Worm (Caenorhabditis elegans) whole organism, late embryonic: ENCODE results near the gene pho-13.

ENCODE experiments used
- C08G9.2 ChIP-seq: sonication (generic microtip); optimal IDR thresholded peaks from 2 replicates; lab custom pipeline; 2016; ENCODE audit warnings: mild to moderate bottlenecking, missing genetic modification characterization, moderate library complexity, missing compliant biosample characterization
- F13H6.1 ChIP-seq: sonication (generic microtip); optimal IDR thresholded peaks from 2 replicates; lab custom pipeline; 2016; ENCODE audit warnings: missing genetic modification characterization, missing compliant biosample characterization
- K02D7.2 ChIP-seq: sonication (generic microtip); optimal IDR thresholded peaks from 2 replicates; lab custom pipeline; 2017; ENCODE audit warnings: mild to moderate bottlenecking, missing genetic modification characterization, missing compliant biosample characterization
- Y22D7AL.16 ChIP-seq: sonication (generic microtip); optimal IDR thresholded peaks from 2 replicates; lab custom pipeline; 2016; ENCODE audit warnings: missing genetic modification characterization, missing compliant biosample characterization
- ahr-1 ChIP-seq: sonication (generic microtip); optimal IDR thresholded peaks from 2 replicates; lab custom pipeline; 2016; ENCODE audit warnings: missing genetic modification characterization, missing compliant biosample characterization
- ama-1 ChIP-seq: fragments of 150-350 bp; optimal IDR thresholded peaks from 2 replicates; lab custom pipeline; 2014
- ceh-22 ChIP-seq: sonication (generic microtip); optimal IDR thresholded peaks from 2 replicates; lab custom pipeline; 2017; ENCODE audit warnings: missing biosample characterization, missing genetic modification characterization
- ceh-24 ChIP-seq: sonication (generic microtip); optimal IDR thresholded peaks from 2 replicates; lab custom pipeline; 2016; ENCODE audit warnings: mild to moderate bottlenecking, missing genetic modification characterization, missing compliant biosample characterization
- ceh-34 ChIP-seq: sonication (generic microtip); optimal IDR thresholded peaks from 2 replicates; lab custom pipeline; 2016; ENCODE audit warnings: mild to moderate bottlenecking, missing genetic modification characterization, missing compliant biosample characterization
- ceh-45 ChIP-seq: fragments of 200-800 bp; sonication (Bioruptor generic); IDR thresholded peaks from 2 replicates; pipeline ENCODE4 v1.3.6; 2022; ENCODE audit warnings: missing genetic modification reagents, missing genetic modification characterization, missing compliant biosample characterization
- ceh-48 ChIP-seq: sonication (generic microtip); optimal IDR thresholded peaks from 2 replicates; lab custom pipeline; 2016; ENCODE audit warnings: missing genetic modification characterization, inconsistent platforms, missing compliant biosample characterization
- ceh-6 ChIP-seq: fragments of 200-800 bp; sonication (Bioruptor generic); optimal IDR thresholded peaks from 2 replicates; lab custom pipeline; 2018; ENCODE audit warnings: mild to moderate bottlenecking, missing genetic modification characterization, missing compliant biosample characterization
- ceh-9 ChIP-seq: sonication (generic microtip); optimal IDR thresholded peaks from 2 replicates; lab custom pipeline; 2016; ENCODE audit warnings: mild to moderate bottlenecking, missing genetic modification characterization, inconsistent platforms, missing compliant biosample characterization
- che-1 ChIP-seq: sonication (generic microtip); optimal IDR thresholded peaks from 2 replicates; lab custom pipeline; 2016; ENCODE audit warnings: mild to moderate bottlenecking, missing genetic modification characterization, missing compliant biosample characterization
- dmd-4 ChIP-seq: sonication (generic microtip); optimal IDR thresholded peaks from 2 replicates; lab custom pipeline; 2016; ENCODE audit warnings: borderline replicate concordance, missing genetic modification characterization, missing compliant biosample characterization
- elt-2 ChIP-seq: sonication (generic microtip); optimal IDR thresholded peaks from 2 replicates; lab custom pipeline; 2016; ENCODE audit warnings: missing genetic modification reagents, missing genetic modification characterization, missing compliant biosample characterization
- elt-4 ChIP-seq: sonication (generic microtip); optimal IDR thresholded peaks from 2 replicates; lab custom pipeline; 2016; ENCODE audit warnings: missing genetic modification characterization, missing compliant biosample characterization
- fkh-10 ChIP-seq: fragments of 150-350 bp; optimal IDR thresholded peaks from 2 replicates; lab custom pipeline; 2014; ENCODE audit warnings: missing biosample characterization, missing genetic modification reagents, missing genetic modification characterization
- fkh-6 ChIP-seq: sonication (generic microtip); optimal IDR thresholded peaks from 2 replicates; lab custom pipeline; 2016; ENCODE audit warnings: missing genetic modification characterization, missing compliant biosample characterization
- gmeb-2 ChIP-seq: sonication (generic microtip); optimal IDR thresholded peaks from 2 replicates; lab custom pipeline; 2016; ENCODE audit warnings: missing genetic modification characterization, inconsistent platforms, missing compliant biosample characterization
- hlh-13 ChIP-seq: fragments of 200-800 bp; sonication (Bioruptor generic); optimal IDR thresholded peaks from 2 replicates; lab custom pipeline; 2018; ENCODE audit warnings: mild to moderate bottlenecking, missing genetic modification characterization, missing compliant biosample characterization
- hlh-6 ChIP-seq: sonication (generic microtip); optimal IDR thresholded peaks from 2 replicates; lab custom pipeline; 2016; ENCODE audit warnings: missing genotype, missing genetic modification characterization, missing compliant biosample characterization
- hlh-8 ChIP-seq: sonication (generic microtip); optimal IDR thresholded peaks from 2 replicates; lab custom pipeline; 2016; ENCODE audit warnings: missing genotype, missing genetic modification characterization, missing compliant biosample characterization
- lim-6 ChIP-seq: sonication (generic microtip); optimal IDR thresholded peaks from 2 replicates; lab custom pipeline; 2016; ENCODE audit warnings: missing genetic modification characterization, missing compliant biosample characterization
- lin-11 ChIP-seq: fragments of 200-800 bp; sonication (Bioruptor generic); optimal IDR thresholded peaks from 2 replicates; lab custom pipeline; 2018; ENCODE audit warnings: mild to moderate bottlenecking, missing genetic modification characterization, missing compliant biosample characterization
- mec-3 ChIP-seq: sonication (generic microtip); optimal IDR thresholded peaks from 2 replicates; lab custom pipeline; 2016; ENCODE audit warnings: borderline replicate concordance, missing genetic modification characterization, missing compliant biosample characterization
- nfya-1 ChIP-seq: sonication (generic microtip); optimal IDR thresholded peaks from 2 replicates; lab custom pipeline; 2017; ENCODE audit warnings: missing genetic modification characterization, mild to moderate bottlenecking, missing compliant biosample characterization, antibody characterized with exemption, moderate library complexity
- nhr-11 ChIP-seq: fragments of 150-350 bp; optimal IDR thresholded peaks from 2 replicates; lab custom pipeline; 2014; ENCODE audit warnings: missing biosample characterization, missing genetic modification characterization
- nhr-232 ChIP-seq: sonication (generic microtip); optimal IDR thresholded peaks from 2 replicates; lab custom pipeline; 2016; ENCODE audit warnings: missing genetic modification characterization, missing compliant biosample characterization
- pat-9 ChIP-seq: fragments of 200-800 bp; sonication (Bioruptor generic); optimal IDR thresholded peaks from 2 replicates; lab custom pipeline; 2018; ENCODE audit warnings: mild to moderate bottlenecking, missing genetic modification characterization, moderate library complexity, missing compliant biosample characterization
- pha-2 ChIP-seq: sonication (generic microtip); optimal IDR thresholded peaks from 2 replicates; lab custom pipeline; 2017; ENCODE audit warnings: mild to moderate bottlenecking, missing genetic modification characterization, missing compliant biosample characterization
- pha-4 ChIP-seq: fragments of 150-350 bp; optimal IDR thresholded peaks from 2 replicates; lab custom pipeline; 2018; ENCODE audit warnings: missing biosample characterization, missing genetic modification reagents, missing genetic modification characterization
- pqm-1 ChIP-seq: sonication (generic microtip); optimal IDR thresholded peaks from 2 replicates; lab custom pipeline; 2016; ENCODE audit warnings: missing genetic modification characterization, missing compliant biosample characterization
- rnt-1 ChIP-seq: sonication (generic microtip); optimal IDR thresholded peaks from 2 replicates; lab custom pipeline; 2016; ENCODE audit warnings: missing genetic modification characterization, missing compliant biosample characterization
- sdc-2 ChIP-seq: sonication (generic microtip); optimal IDR thresholded peaks from 2 replicates; lab custom pipeline; 2016; ENCODE audit warnings: missing genotype, missing genetic modification characterization, missing compliant biosample characterization
- syd-9 ChIP-seq: sonication (generic microtip); optimal IDR thresholded peaks from 2 replicates; lab custom pipeline; 2016; ENCODE audit warnings: mild to moderate bottlenecking, missing genetic modification characterization, moderate library complexity, missing compliant biosample characterization
- tbx-7 ChIP-seq: sonication (generic microtip); optimal IDR thresholded peaks from 2 replicates; lab custom pipeline; 2016; ENCODE audit warnings: missing genotype, missing genetic modification characterization, missing compliant biosample characterization
- ttx-3 ChIP-seq: sonication (generic microtip); optimal IDR thresholded peaks from 2 replicates; lab custom pipeline; 2016; ENCODE audit warnings: missing genetic modification reagents, missing genetic modification characterization, missing compliant biosample characterization
- unc-55 ChIP-seq: sonication (generic microtip); optimal IDR thresholded peaks from 2 replicates; lab custom pipeline; 2017; ENCODE audit warnings: missing biosample characterization, missing genetic modification reagents, missing genetic modification characterization
- zip-5 ChIP-seq: sonication (generic microtip); optimal IDR thresholded peaks from 2 replicates; lab custom pipeline; 2016; ENCODE audit warnings: missing genetic modification characterization, missing compliant biosample characterization
- ztf-16 ChIP-seq: sonication (generic microtip); optimal IDR thresholded peaks from 2 replicates; lab custom pipeline; 2017; ENCODE audit warnings: missing genetic modification characterization, missing compliant biosample characterization

pho-13 gene

DNA sequence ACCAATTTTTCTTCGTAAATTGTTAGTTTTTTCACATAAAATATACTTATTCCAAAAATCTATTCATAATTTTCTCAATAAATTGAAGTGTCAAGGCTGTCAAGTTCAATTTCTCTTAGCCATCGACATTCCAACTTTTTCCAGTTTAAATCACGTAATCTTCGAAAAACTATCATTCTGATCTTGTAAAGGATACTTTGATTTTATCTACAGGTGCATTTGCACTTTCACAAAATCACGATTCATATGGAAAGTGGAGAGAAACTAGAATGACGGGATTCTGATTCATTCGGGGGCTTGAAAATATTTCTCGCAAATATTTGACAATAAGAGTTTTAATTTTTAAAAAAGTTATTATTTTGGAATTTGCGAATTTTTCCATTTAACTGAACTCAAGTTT, 46.4 kb upstream of the pho-13 start:
- TF ChIP-seq zip-5 (tag; lab: Kevin White, UChicago): no peak
- no peak for TF ChIP-seq che-1 (tag; lab: Kevin White, UChicago)
- TF ChIP-seq tbx-7 (tag; lab: Kevin White, UChicago): no peak
- TF ChIP-seq lim-6: no peak
- TF ChIP-seq ttx-3 (tag; lab: Kevin White, UChicago): no peak
- no peak for TF ChIP-seq nhr-11 (tag; lab: Kevin White, UChicago)
- TF ChIP-seq elt-2 (tag; lab: Kevin White, UChicago): no peak
- no peak for TF ChIP-seq ceh-45 (GFP tag; lab: Robert Waterston, UW)
- no peak for TF ChIP-seq fkh-6
- TF ChIP-seq lin-11 (tag; lab: Kevin White, UChicago): no peak
- no peak for TF ChIP-seq F13H6.1 (tag; lab: Kevin White, UChicago)
- TF ChIP-seq elt-4 (tag; lab: Kevin White, UChicago): no peak
- TF ChIP-seq C08G9.2: no peak
- TF ChIP-seq mec-3 (tag; lab: Kevin White, UChicago): no peak
- TF ChIP-seq ahr-1 (tag; lab: Kevin White, UChicago): no peak
- no peak for TF ChIP-seq syd-9 (tag; lab: Kevin White, UChicago)
- no peak for TF ChIP-seq fkh-10 (GFP tag; lab: Kevin White, UChicago)
- TF ChIP-seq hlh-13: no peak
- TF ChIP-seq, all 69 proteins: peak for 0

ce11 chrII:8851996-8852587, 45.3 kb upstream of the pho-13 start, which contains the start of gene oac-46:
Gene oac-46 (minus strand): TSS chrII:8852096.
- TF ChIP-seq dmd-4 (tag; lab: Kevin White, UChicago): no peak
- TF ChIP-seq ceh-9 (tag; lab: Kevin White, UChicago): no peak
- no peak for TF ChIP-seq pat-9 (tag; lab: Kevin White, UChicago)
- TF ChIP-seq pha-2 (tag; lab: Kevin White, UChicago): no peak
- no peak for TF ChIP-seq zip-5 (tag; lab: Kevin White, UChicago)
- no peak for TF ChIP-seq unc-55 (GFP tag; lab: Kevin White, UChicago)
- TF ChIP-seq, all 69 proteins: peak for 0

ce11 chrII:8848984-8849383, 42.2 kb upstream of the pho-13 start:
- TF ChIP-seq ttx-3 (tag; lab: Kevin White, UChicago): no peak
- no peak for TF ChIP-seq ceh-22 (tag; lab: Kevin White, UChicago)
- TF ChIP-seq ceh-34 (tag; lab: Kevin White, UChicago): no peak
- no peak for TF ChIP-seq hlh-6 (tag; lab: Kevin White, UChicago)
- TF ChIP-seq rnt-1 (tag; lab: Kevin White, UChicago): no peak
- no peak for TF ChIP-seq pha-4 (tag; lab: Kevin White, UChicago)
- no peak for TF ChIP-seq nhr-232
- TF ChIP-seq ceh-6: no peak
- no peak for TF ChIP-seq ceh-48 (tag; lab: Kevin White, UChicago)
- no peak for TF ChIP-seq che-1 (tag; lab: Kevin White, UChicago)
- no peak for TF ChIP-seq hlh-8
- TF ChIP-seq pha-2 (tag; lab: Kevin White, UChicago): no peak

DNA sequence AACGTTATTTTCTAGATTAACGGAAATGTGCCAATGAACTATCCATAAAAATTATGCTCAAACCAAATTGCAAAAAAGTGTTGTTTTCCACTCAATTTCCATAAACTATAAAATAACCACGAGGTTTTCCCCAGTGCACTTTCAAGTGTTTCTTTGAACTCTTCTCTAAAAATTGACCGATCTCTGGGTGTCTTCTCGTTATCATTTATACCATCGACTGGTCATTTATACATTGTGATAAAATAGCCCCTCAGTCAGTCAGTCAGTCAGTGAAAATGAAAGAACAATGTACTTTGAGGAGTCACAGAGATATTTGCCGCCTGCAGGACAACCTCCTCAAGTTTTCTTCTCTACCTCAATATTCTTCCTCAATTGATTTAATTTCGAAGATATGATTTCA, 39.1 kb upstream of the pho-13 start:
- no peak for TF ChIP-seq ceh-34 (tag; lab: Kevin White, UChicago)
- TF ChIP-seq elt-2 (tag; lab: Kevin White, UChicago): peak; percentile 36

DNA sequence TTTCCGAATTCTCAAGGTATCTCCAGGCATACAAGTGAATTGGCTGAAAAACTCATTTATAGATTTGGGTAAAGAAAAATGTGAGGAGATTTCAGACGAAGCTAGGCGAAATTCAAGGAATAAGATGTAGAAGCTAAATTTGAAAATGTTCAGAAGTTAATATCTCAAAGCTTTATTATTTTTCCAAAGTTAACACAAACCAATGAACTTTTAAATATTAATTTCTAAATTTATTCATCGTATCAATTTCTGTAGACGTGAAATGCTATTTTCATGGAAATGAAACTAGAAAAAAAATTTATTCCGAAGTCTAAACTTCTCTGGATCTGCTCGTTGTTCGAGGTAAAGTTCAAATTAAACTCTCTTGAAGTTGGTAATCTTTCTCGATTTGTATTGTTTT, 38.5 kb upstream of the pho-13 start, which contains the start of gene agxt-1:
agxt-1 (plus strand) TSS at position 301 of the 400 bp plus-strand sequence.
- TF ChIP-seq hlh-13 (no peak), dmd-4 (tag; lab: Kevin White, UChicago) (no peak), ceh-9 (tag; lab: Kevin White, UChicago) (no peak), ztf-16 (tag; lab: Kevin White, UChicago) (no peak), ceh-24 (tag; lab: Kevin White, UChicago) (no peak), sdc-2 (tag; lab: Kevin White, UChicago) (no peak), tbx-7 (tag; lab: Kevin White, UChicago) (no peak), pqm-1 (tag; lab: Kevin White, UChicago) (no peak), nfya-1 (tag; lab: Kevin White, UChicago) (no peak), Y22D7AL.16 (tag; lab: Kevin White, UChicago) (no peak), pat-9 (tag; lab: Kevin White, UChicago) (no peak), gmeb-2 (tag; lab: Kevin White, UChicago) (no peak), ama-1 (no peak), K02D7.2 (tag; lab: Kevin White, UChicago) (no peak), nhr-11 (tag; lab: Kevin White, UChicago) (no peak), ceh-6 (no peak), pha-4 (tag; lab: Kevin White, UChicago) (no peak)
